Fruit fly (Drosophila melanogaster) S2 (cell line): ENCODE measurements around the gene CG17717.

Experiments used
- CG8478 ChIP-seq: fragments of >200 bp; optimal IDR thresholded peaks from 2 replicates; lab custom pipeline; 2018
- CTCF ChIP-seq, 2 experiments: fragments of >200 bp; optimal IDR thresholded peaks; 2 replicates each; lab custom pipeline; 2018

CG17717 gene

dm6 chrX:6588990-6589389, at the start of gene CG17717:
TSS of gene CG17717 (plus strand) at chrX:6589290.
- no peak for TF ChIP-seq CG8478
- no peak for TF ChIP-seq CTCF (optimal IDR thresholded peaks at IDR 0.05; lab: Kevin White, UChicago)

- no peak for TF ChIP-seq CTCF (optimal IDR thresholded peaks at IDR 0.05; lab: Kevin White, UChicago)
- TF ChIP-seq CG8478, result no peak
These were observed 48.8 kb upstream of the CG17717 start, which contains the start of gene CG34417 for dm6 chrX:6540215-6540821. TSS of gene CG34417 (plus strand) at chrX:6540771.

dm6 chrX:6541277-6541676, 47.8 kb upstream of the CG17717 start:
- TF ChIP-seq CG8478 (no peak), CTCF (optimal IDR thresholded peaks at IDR 0.05; lab: Kevin White, UChicago) (peak in 1 of 2 experiments; percentile 68)

DNA sequence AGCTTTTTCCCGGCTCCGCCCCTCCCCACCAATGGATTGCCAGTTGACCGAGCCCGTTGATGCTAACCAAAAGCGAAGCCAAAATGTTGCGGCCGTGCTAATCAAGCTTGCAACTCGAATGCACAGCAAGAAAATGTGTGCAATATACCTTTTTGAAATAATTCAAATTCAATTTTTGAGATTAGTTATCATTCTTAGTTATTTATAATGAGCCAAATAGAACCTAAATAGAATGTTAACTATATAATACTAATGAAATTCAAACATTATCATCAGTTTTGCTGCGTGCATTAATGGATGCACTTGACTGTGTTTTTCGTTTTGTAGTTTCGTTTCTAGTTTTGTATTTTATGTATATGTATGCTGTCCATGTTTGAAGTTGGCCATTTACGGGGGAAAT, 46.8 kb upstream of the CG17717 start:
- TF ChIP-seq CG8478, result no peak
- TF ChIP-seq CTCF (optimal IDR thresholded peaks at IDR 0.05; lab: Kevin White, UChicago), result no peak

DNA sequence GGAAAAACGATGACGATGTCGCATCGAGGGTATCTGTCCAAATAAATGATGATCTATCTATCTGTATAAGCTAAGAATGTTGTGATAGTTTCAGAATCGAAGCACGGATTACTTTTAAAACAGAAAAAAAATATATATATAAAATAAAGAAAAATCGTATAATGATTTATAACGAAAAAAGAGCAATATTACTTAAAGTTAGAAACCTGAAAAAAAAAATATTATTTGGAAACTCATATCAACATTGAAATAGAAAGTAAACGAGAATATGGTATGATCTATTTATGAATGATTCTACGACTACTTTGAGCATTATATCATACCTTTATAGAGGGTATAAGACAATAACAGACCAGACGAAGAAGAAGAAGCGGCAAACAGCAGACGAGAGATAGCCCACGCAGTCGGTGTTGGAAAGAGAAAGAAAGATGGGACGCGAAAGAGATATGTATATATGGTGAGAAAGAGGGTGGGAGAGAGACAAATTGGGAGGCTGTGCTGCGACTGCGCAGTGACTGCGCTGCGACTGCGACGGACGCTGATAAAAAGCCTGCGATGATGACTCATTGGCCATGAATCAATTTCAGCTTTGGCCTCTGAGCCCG, 45.4 kb upstream of the CG17717 start:
- no peak for TF ChIP-seq CTCF (optimal IDR thresholded peaks at IDR 0.05; lab: Kevin White, UChicago)
- no peak for TF ChIP-seq CG8478

- no peak for TF ChIP-seq CTCF (optimal IDR thresholded peaks at IDR 0.05; lab: Kevin White, UChicago)
- no peak for TF ChIP-seq CG8478
These were observed 43.2 kb upstream of the CG17717 start for dm6 chrX:6545862-6546270.

dm6 chrX:6546970-6547369, 42.1 kb upstream of the CG17717 start:
- TF ChIP-seq CTCF (optimal IDR thresholded peaks at IDR 0.05; lab: Kevin White, UChicago) (no peak), CG8478 (no peak)

- no peak for TF ChIP-seq CTCF (optimal IDR thresholded peaks at IDR 0.05; lab: Kevin White, UChicago)
- no peak for TF ChIP-seq CG8478
These were observed 39.5 kb upstream of the CG17717 start for dm6 chrX:6549428-6550117.

DNA sequence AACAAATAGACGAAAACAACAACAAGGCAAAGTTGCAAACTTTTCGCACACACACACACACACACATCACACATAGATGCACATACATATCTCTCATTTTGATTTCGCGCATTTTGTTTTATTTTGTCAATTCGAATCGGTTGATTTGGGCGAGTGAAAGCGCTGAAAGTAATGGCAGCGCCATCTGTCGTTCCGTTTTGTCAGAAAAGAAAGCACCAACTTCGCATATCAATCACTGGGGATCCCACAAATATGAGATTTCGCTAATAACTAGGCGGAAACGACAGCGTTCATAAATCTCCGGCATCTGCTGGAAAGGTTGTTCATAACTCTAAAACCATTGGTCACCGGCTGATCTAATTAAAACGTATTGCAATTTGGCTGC, 39.0 kb upstream of the CG17717 start:
- no peak for TF ChIP-seq CG8478
- peak; percentile 52 to 55 for TF ChIP-seq CTCF (optimal IDR thresholded peaks at IDR 0.05; lab: Kevin White, UChicago)

DNA sequence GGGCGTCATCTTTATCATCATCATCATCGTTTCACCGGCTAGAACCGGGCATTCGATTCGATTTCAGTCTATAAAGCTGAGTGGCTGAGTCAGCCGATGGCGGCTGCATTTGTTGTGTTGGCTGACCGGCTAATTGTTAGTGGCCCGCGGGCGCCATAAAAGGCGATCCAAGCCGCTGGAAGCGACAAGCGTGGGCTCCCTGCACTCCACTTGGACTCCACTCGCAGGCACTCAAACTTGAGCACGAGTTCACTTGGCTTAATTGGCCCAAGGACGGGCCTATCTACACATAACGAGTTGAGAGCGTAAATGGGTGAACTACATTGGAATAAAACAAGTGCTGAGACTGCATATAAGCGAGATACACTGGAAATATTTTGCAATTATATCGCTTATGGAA, 37.6 kb upstream of the CG17717 start:
- TF ChIP-seq CTCF (optimal IDR thresholded peaks at IDR 0.05; lab: Kevin White, UChicago) (no peak), CG8478 (no peak)

- TF ChIP-seq CTCF (optimal IDR thresholded peaks at IDR 0.05; lab: Kevin White, UChicago), result no peak
- no peak for TF ChIP-seq CG8478
These were observed 17.7 kb upstream of the CG17717 start for dm6 chrX:6571234-6571915.

DNA sequence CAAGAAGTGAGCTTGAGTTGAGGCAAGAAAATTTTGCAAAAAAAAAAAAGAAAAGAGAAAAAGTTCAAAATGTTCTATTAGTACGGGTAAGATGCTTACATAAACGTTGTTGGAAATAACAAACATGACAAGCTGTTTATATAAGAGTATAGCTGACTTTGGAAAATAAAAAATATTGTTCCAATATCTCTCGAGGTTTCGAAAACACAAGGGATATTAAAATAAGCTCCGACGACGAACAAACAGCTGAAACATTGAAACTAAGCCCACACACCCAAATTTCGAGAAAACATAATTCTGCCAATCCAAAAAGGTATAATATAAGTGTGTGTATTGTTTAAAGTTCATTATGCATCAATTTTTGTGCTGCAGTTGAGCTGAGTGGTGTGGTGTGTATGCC, 15.3 kb upstream of the CG17717 start:
- TF ChIP-seq CTCF (optimal IDR thresholded peaks at IDR 0.05; lab: Kevin White, UChicago) (no peak), CG8478 (no peak)

DNA sequence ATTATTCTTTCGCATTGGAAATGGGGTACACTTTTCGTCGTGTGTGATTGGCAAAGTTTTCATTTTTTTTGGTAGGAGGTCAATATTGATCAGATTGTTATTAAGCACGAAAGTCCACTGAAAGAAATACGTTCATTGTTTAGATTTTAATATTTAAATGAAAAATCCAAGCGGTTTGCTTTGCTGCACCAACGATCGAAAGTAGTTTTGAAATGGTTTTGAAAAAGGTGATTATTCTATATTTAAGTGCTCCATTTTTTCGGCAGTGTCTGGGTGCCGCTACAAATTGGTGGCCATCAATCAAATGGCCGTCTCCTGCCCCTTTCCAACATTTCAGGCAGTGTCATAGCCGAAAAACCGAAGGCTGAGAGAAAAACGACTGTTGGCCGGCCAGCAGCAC, 14.6 kb upstream of the CG17717 start:
- TF ChIP-seq CG8478 (no peak), CTCF (optimal IDR thresholded peaks at IDR 0.05; lab: Kevin White, UChicago) (no peak)

DNA sequence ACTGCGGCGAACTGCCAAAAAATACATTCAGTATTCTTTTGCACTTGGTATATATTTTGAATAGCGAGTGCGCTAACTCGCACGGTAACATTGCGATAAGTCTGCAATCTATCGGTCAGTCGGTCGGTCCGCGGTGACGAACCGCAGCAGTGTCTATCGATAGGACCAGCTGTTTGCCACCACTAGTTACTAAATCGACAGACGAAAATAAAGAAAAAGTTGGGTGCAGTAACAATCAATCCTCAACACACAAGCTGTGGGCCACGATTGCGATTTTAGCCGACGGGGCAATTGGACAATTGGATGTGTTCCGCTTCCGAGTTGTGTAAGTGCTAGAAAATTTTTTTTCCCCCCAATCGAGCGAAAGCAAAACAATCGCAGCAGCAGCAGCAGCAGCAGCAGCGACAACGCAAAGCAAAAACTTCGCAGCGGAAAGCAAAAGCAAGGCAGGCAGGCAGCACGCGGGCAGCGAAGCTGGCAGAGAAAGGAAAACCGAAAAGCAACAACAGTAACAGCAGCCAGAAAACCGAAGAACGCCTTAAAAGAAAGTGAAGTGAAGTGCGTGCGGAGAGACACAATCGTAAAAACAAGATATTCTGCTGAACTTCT, 1.7 kb downstream of the CG17717 start, which contains the start of gene Pat1:
Pat1 (plus strand) TSS at position 96 of the 609 bp plus-strand sequence.
- TF ChIP-seq CTCF (optimal IDR thresholded peaks at IDR 0.05; lab: Kevin White, UChicago) (peak in 1 of 2 experiments; percentile 20), CG8478 (no peak)

dm6 chrX:6592093-6592492, 3.0 kb downstream of the CG17717 start:
- TF ChIP-seq CTCF (optimal IDR thresholded peaks at IDR 0.05; lab: Kevin White, UChicago), result no peak
- TF ChIP-seq CG8478, result no peak
